Worm (Caenorhabditis elegans) whole organism, L4 larva: ENCODE data around the gene T26C12.2.
"Not testable (repeated sequence)": the region's sequence is repeated elsewhere in the genome, so short reads cannot be mapped to it uniquely, and the experiment has no call there.

Source experiments
- ZK337.2 ChIP-seq: fragments of 200-800 bp; sonication (Bioruptor generic); IDR thresholded peaks from 2 replicates; pipeline ENCODE4 v1.3.6; 2022; ENCODE audit warnings: missing genetic modification reagents, missing genetic modification characterization, missing compliant biosample characterization
- aha-1 ChIP-seq: fragments of 150-350 bp; peaks from one replicate; lab custom pipeline; 2014; ENCODE audit warnings: missing biosample characterization, missing genetic modification characterization
- ceh-20 ChIP-seq: fragments of 200-800 bp; sonication (Bioruptor generic); IDR thresholded peaks from 2 replicates; pipeline ENCODE4 v1.3.6; 2022; ENCODE audit warnings: missing genetic modification reagents, missing genetic modification characterization, missing compliant biosample characterization
- ceh-32 ChIP-seq: sonication (generic microtip); optimal IDR thresholded peaks from 2 replicates; lab custom pipeline; 2016; ENCODE audit warnings: mild to moderate bottlenecking, missing genetic modification characterization, missing compliant biosample characterization; ENCODE audit not compliant: poor library complexity
- ceh-44 ChIP-seq: fragments of 200-800 bp; sonication (Bioruptor generic); IDR thresholded peaks from 2 replicates; pipeline ENCODE4 v1.3.6; 2022; ENCODE audit warnings: missing genetic modification reagents, missing genetic modification characterization, missing compliant biosample characterization
- ceh-62 ChIP-seq: sonication (generic microtip); optimal IDR thresholded peaks from 2 replicates; lab custom pipeline; 2017; ENCODE audit warnings: missing biosample characterization, missing genetic modification characterization
- ceh-82 ChIP-seq: sonication (generic microtip); optimal IDR thresholded peaks from 2 replicates; lab custom pipeline; 2017; ENCODE audit warnings: missing biosample characterization, missing genetic modification characterization
- ces-1 ChIP-seq: fragments of 150-350 bp; sonication (generic microtip); optimal IDR thresholded peaks from 4 replicates; lab custom pipeline; 2014; ENCODE audit warnings: missing biosample characterization, missing genetic modification reagents, missing genetic modification characterization
- daf-8 ChIP-seq: fragments of 200-800 bp; sonication (Bioruptor generic); IDR thresholded peaks from 2 replicates; pipeline ENCODE4 v1.3.6; 2022; ENCODE audit warnings: missing genetic modification characterization, missing compliant biosample characterization
- duxl-1 ChIP-seq: sonication (generic microtip); optimal IDR thresholded peaks from 2 replicates; lab custom pipeline; 2016; ENCODE audit warnings: mild to moderate bottlenecking, missing genetic modification characterization, moderate library complexity, missing compliant biosample characterization; ENCODE audit not compliant: poor library complexity
- dve-1 ChIP-seq: sonication (generic microtip); optimal IDR thresholded peaks from 2 replicates; lab custom pipeline; 2017; ENCODE audit warnings: antibody characterized with exemption, mild to moderate bottlenecking, missing genetic modification characterization, missing compliant biosample characterization; ENCODE audit not compliant: insufficient read depth
- gei-8 ChIP-seq: fragments of 200-800 bp; sonication (Bioruptor generic); optimal IDR thresholded peaks from 2 replicates; lab custom pipeline; 2018; ENCODE audit warnings: mild to moderate bottlenecking, missing genetic modification characterization, missing compliant biosample characterization
- hlh-11 ChIP-seq: fragments of 200-800 bp; sonication (Bioruptor generic); optimal IDR thresholded peaks from 2 replicates; lab custom pipeline; 2018; ENCODE audit warnings: mild to moderate bottlenecking, missing genetic modification characterization, missing compliant biosample characterization
- hlh-30 ChIP-seq: sonication (generic microtip); optimal IDR thresholded peaks from 2 replicates; lab custom pipeline; 2017; ENCODE audit warnings: antibody characterized with exemption, mild to moderate bottlenecking, missing genetic modification characterization, missing compliant biosample characterization; ENCODE audit not compliant: insufficient read depth
- jun-1 ChIP-seq: fragments of 150-350 bp; optimal IDR thresholded peaks from 2 replicates; lab custom pipeline; 2014; ENCODE audit warnings: missing biosample characterization, missing genetic modification reagents, missing genetic modification characterization
- lin-1 ChIP-seq: fragments of 200-800 bp; sonication (Bioruptor generic); IDR thresholded peaks from 2 replicates; pipeline ENCODE4 v1.3.6; 2022; ENCODE audit warnings: missing genetic modification reagents, missing genetic modification characterization, missing compliant biosample characterization
- mdt-29 ChIP-seq: fragments of 200-800 bp; sonication (Bioruptor generic); IDR thresholded peaks from 2 replicates; pipeline ENCODE4 v1.3.6; 2022; ENCODE audit warnings: missing genetic modification reagents, missing genetic modification characterization, missing compliant biosample characterization
- nhr-102 ChIP-seq: sonication (generic microtip); optimal IDR thresholded peaks from 2 replicates; lab custom pipeline; 2016; ENCODE audit warnings: mild to moderate bottlenecking, missing genetic modification characterization, moderate library complexity, missing compliant biosample characterization
- nhr-111 ChIP-seq: fragments of 200-800 bp; sonication (Bioruptor generic); optimal IDR thresholded peaks from 2 replicates; lab custom pipeline; 2018; ENCODE audit warnings: mild to moderate bottlenecking, missing genetic modification characterization, missing compliant biosample characterization
- nhr-25 ChIP-seq: sonication (generic microtip); optimal IDR thresholded peaks from 2 replicates; lab custom pipeline; 2017; ENCODE audit warnings: missing genetic modification characterization, mild to moderate bottlenecking, missing compliant biosample characterization, antibody characterized with exemption, moderate library complexity, borderline replicate concordance; ENCODE audit not compliant: insufficient read depth
- nhr-28 ChIP-seq: fragments of 150-350 bp; optimal IDR thresholded peaks from 2 replicates; lab custom pipeline; 2014; ENCODE audit warnings: missing biosample characterization, missing genetic modification characterization
- nhr-6 ChIP-seq: fragments of 150-350 bp; optimal IDR thresholded peaks from 2 replicates; lab custom pipeline; 2014; ENCODE audit warnings: missing biosample characterization, missing genetic modification characterization
- rbr-2 ChIP-seq: sonication (generic microtip); optimal IDR thresholded peaks from 2 replicates; lab custom pipeline; 2016; ENCODE audit warnings: missing genotype, missing genetic modification characterization, missing compliant biosample characterization
- set-16 ChIP-seq: fragments of 200-800 bp; sonication (Bioruptor generic); IDR thresholded peaks from 2 replicates; pipeline ENCODE4 v1.3.6; 2022; ENCODE audit warnings: missing genetic modification reagents, missing genetic modification characterization, missing compliant biosample characterization
- skn-1 ChIP-seq: fragments of 150-350 bp; optimal IDR thresholded peaks from 2 replicates; lab custom pipeline; 2014; ENCODE audit warnings: missing biosample characterization, missing genetic modification characterization
- spr-1 ChIP-seq: sonication (generic microtip); optimal IDR thresholded peaks from 2 replicates; lab custom pipeline; 2016; ENCODE audit warnings: mild to moderate bottlenecking, missing genetic modification characterization, missing compliant biosample characterization
- tag-97 ChIP-seq: fragments of 200-800 bp; sonication (Bioruptor generic); IDR thresholded peaks from 2 replicates; pipeline ENCODE4 v1.3.6; 2022; ENCODE audit warnings: missing genetic modification characterization, missing compliant biosample characterization
- tra-1 ChIP-seq: fragments of 200-800 bp; sonication (Bioruptor generic); IDR thresholded peaks from 2 replicates; pipeline ENCODE4 v1.3.6; 2022; ENCODE audit warnings: missing genetic modification reagents, missing genetic modification characterization, missing compliant biosample characterization
- unc-39 ChIP-seq: sonication (generic microtip); optimal IDR thresholded peaks from 2 replicates; lab custom pipeline; 2017; ENCODE audit warnings: missing biosample characterization, missing genetic modification characterization
- unc-62 ChIP-seq, 3 experiments: fragments of 150-350 bp in 1 of 3; sonication (generic microtip); optimal IDR thresholded peaks in 2 of 3; peaks in 1 of 3; 1 replicate in 1 of 3; 2 replicates in 2 of 3; lab custom pipeline; 2014 to 2017; ENCODE audit warnings: missing biosample characterization in 3 of 3, missing genetic modification characterization in 3 of 3, missing genetic modification reagents in 3 of 3, missing genotype in 1 of 3
- ztf-11 ChIP-seq: fragments of 150-350 bp; optimal IDR thresholded peaks from 2 replicates; lab custom pipeline; 2014; ENCODE audit warnings: missing biosample characterization, missing genetic modification characterization
- ztf-7 ChIP-seq: fragments of 150-350 bp; optimal IDR thresholded peaks from 2 replicates; lab custom pipeline; 2014; ENCODE audit warnings: missing biosample characterization, missing genetic modification characterization

Gene T26C12.2

ce11 chrIV:3308885-3309284 is 43.3 kb upstream of the T26C12.2 start:
- TF ChIP-seq ces-1 (GFP tag; lab: Kevin White, UChicago) = no peak
- TF ChIP-seq nhr-28 (tag; lab: Kevin White, UChicago) = peak; percentile 9

- TF ChIP-seq dve-1 (no peak), aha-1 (tag; lab: Kevin White, UChicago) (no peak), ceh-82 (tag; lab: Kevin White, UChicago) (no peak), mdt-29 (GFP tag; lab: Robert Waterston, UW) (no peak), ceh-44 (no peak), hlh-30 (tag; lab: Kevin White, UChicago) (no peak), nhr-28 (tag; lab: Kevin White, UChicago) (no peak), gei-8 (GFP tag; lab: Kevin White, UChicago) (no peak), jun-1 (tag; lab: Kevin White, UChicago) (no peak), nhr-25 (tag; lab: Kevin White, UChicago) (no peak), nhr-102 (tag; lab: Kevin White, UChicago) (no peak), tag-97 (GFP tag; lab: Robert Waterston, UW) (no peak), set-16 (GFP tag; lab: Robert Waterston, UW) (no peak), tra-1 (GFP tag; lab: Robert Waterston, UW) (no peak), duxl-1 (tag; lab: Kevin White, UChicago) (no peak), ceh-32 (no peak), unc-39 (tag; lab: Kevin White, UChicago) (no peak)
- TF ChIP-seq, all 104 proteins: peak for 0
Measured at ce11 chrIV:3307463-3307862, 41.9 kb upstream of the T26C12.2 start, which contains the start of gene W08E12.9. Gene W08E12.9, minus strand, starts transcription at chrIV:3307563.

ce11 chrIV:3305575-3305974 is 40.0 kb upstream of the T26C12.2 start, which contains the start of gene W08E12.2:
Gene W08E12.2, plus strand, starts transcription at chrIV:3305875.
- TF ChIP-seq lin-1 (GFP tag; lab: Robert Waterston, UW) (no peak), unc-62 (GFP tag; optimal IDR thresholded peaks at IDR 0.05 in 1 of 2; lab: Kevin White, UChicago) (peak in 1 of 2 experiments; percentile 27), unc-62 (tag; optimal IDR thresholded peaks at IDR 0.05; lab: Kevin White, UChicago) (no peak)

- not testable (repeated sequence) for TF ChIP-seq hlh-11; ztf-11; mdt-29 (GFP tag; lab: Robert Waterston, UW)
Measured at ce11 chrIV:3303690-3304089, 38.1 kb upstream of the T26C12.2 start, which contains the start of gene idpp-12. Gene idpp-12, plus strand, starts transcription at chrIV:3303990.

ce11 chrIV:3302058-3302457 is 36.5 kb upstream of the T26C12.2 start, which contains the start of gene W08E12.4:
Gene W08E12.4, plus strand, starts transcription at chrIV:3302358.
- TF ChIP-seq set-16 (GFP tag; lab: Robert Waterston, UW) = 0 out of 2 replicates have a peak, but pooled peaks have one; percentile 7

- TF ChIP-seq ceh-20 (GFP tag; lab: Robert Waterston, UW) (no peak), ceh-32 (no peak), nhr-111 (no peak), hlh-30 (tag; lab: Kevin White, UChicago) (no peak), rbr-2 (tag; lab: Kevin White, UChicago) (no peak), dve-1 (no peak), ztf-7 (tag; lab: Kevin White, UChicago) (no peak), unc-62 (GFP tag; optimal IDR thresholded peaks at IDR 0.05 in 1 of 2; lab: Kevin White, UChicago) (no peak), unc-62 (tag; optimal IDR thresholded peaks at IDR 0.05; lab: Kevin White, UChicago) (no peak), duxl-1 (tag; lab: Kevin White, UChicago) (no peak), skn-1 (tag; lab: Kevin White, UChicago) (no peak), daf-8 (GFP tag; lab: Robert Waterston, UW) (no peak), ceh-62 (no peak), ZK337.2 (no peak), nhr-6 (tag; lab: Kevin White, UChicago) (no peak), spr-1 (no peak)
- TF ChIP-seq, all 104 proteins: peak for 0
Measured at ce11 chrIV:3300492-3300891, 34.9 kb upstream of the T26C12.2 start, which contains the start of gene W08E12.5. Gene W08E12.5, plus strand, starts transcription at chrIV:3300792.
